Worm (Caenorhabditis elegans) whole organism, L2 larva: Measurements from ENCODE around the gene cdc-48.2.

ENCODE experiments used
- C34F6.9 ChIP-seq: fragments of 150-350 bp; optimal IDR thresholded peaks from 2 replicates; lab custom pipeline; 2014; ENCODE audit warnings: missing biosample characterization, missing genetic modification characterization
- F13H6.1 ChIP-seq: sonication (generic microtip); optimal IDR thresholded peaks from 2 replicates; lab custom pipeline; 2016; ENCODE audit warnings: missing genetic modification characterization, missing compliant biosample characterization
- R02D3.7 ChIP-seq: fragments of 150-350 bp; optimal IDR thresholded peaks from 2 replicates; lab custom pipeline; 2014; ENCODE audit warnings: missing biosample characterization, missing genetic modification characterization
- Y55F3AM.14 ChIP-seq: fragments of 200-800 bp; sonication (Bioruptor generic); optimal IDR thresholded peaks from 2 replicates; lab custom pipeline; 2018; ENCODE audit warnings: mild to moderate bottlenecking, missing genetic modification characterization, missing compliant biosample characterization
- ZK546.5 ChIP-seq: sonication (generic microtip); optimal IDR thresholded peaks from 2 replicates; lab custom pipeline; 2017; ENCODE audit warnings: missing biosample characterization, missing genetic modification characterization
- alr-1 ChIP-seq: fragments of 150-350 bp; optimal IDR thresholded peaks from 2 replicates; lab custom pipeline; 2014; ENCODE audit warnings: missing biosample characterization, missing genetic modification characterization
- aly-2 ChIP-seq: fragments of 150-350 bp; optimal IDR thresholded peaks from 2 replicates; lab custom pipeline; 2014; ENCODE audit warnings: missing biosample characterization, missing genetic modification characterization
- ama-1 ChIP-seq: fragments of 150-350 bp; optimal IDR thresholded peaks from 2 replicates; lab custom pipeline; 2018; ENCODE audit warnings: inconsistent platforms
- blmp-1 ChIP-seq: sonication (generic microtip); optimal IDR thresholded peaks from 2 replicates; lab custom pipeline; 2017; ENCODE audit warnings: missing genetic modification characterization, mild to moderate bottlenecking, missing compliant biosample characterization, antibody characterized with exemption, moderate library complexity; ENCODE audit not compliant: insufficient read depth
- ceh-16 ChIP-seq: fragments of 150-350 bp; optimal IDR thresholded peaks from 2 replicates; lab custom pipeline; 2014; ENCODE audit warnings: missing biosample characterization, missing genetic modification characterization
- ceh-82 ChIP-seq: fragments of 150-350 bp; optimal IDR thresholded peaks from 2 replicates; lab custom pipeline; 2014; ENCODE audit warnings: missing biosample characterization, missing genetic modification characterization
- crh-2 ChIP-seq: sonication (generic microtip); optimal IDR thresholded peaks from 2 replicates; lab custom pipeline; 2017; ENCODE audit warnings: missing biosample characterization, missing genetic modification characterization
- dmd-4 ChIP-seq: sonication (generic microtip); optimal IDR thresholded peaks from 2 replicates; lab custom pipeline; 2017; ENCODE audit warnings: missing biosample characterization, missing genetic modification characterization
- egl-27 ChIP-seq: sonication (generic microtip); optimal IDR thresholded peaks from 3 replicates; lab custom pipeline; 2017; ENCODE audit warnings: missing biosample characterization, missing genetic modification reagents, missing genetic modification characterization
- elt-1 ChIP-seq: fragments of 150-350 bp; optimal IDR thresholded peaks from 2 replicates; lab custom pipeline; 2014; ENCODE audit warnings: missing biosample characterization, missing genetic modification characterization
- elt-3 ChIP-seq: sonication (generic microtip); optimal IDR thresholded peaks from 2 replicates; lab custom pipeline; 2017; ENCODE audit warnings: missing biosample characterization, missing genetic modification characterization
- fos-1 ChIP-seq: fragments of 150-350 bp; optimal IDR thresholded peaks from 2 replicates; lab custom pipeline; 2014; ENCODE audit warnings: missing biosample characterization, missing genetic modification characterization
- gmeb-1 ChIP-seq: fragments of 150-350 bp; optimal IDR thresholded peaks from 2 replicates; lab custom pipeline; 2014; ENCODE audit warnings: missing biosample characterization, missing genetic modification characterization
- lin-11 ChIP-seq: fragments of 150-350 bp; sonication (generic microtip); optimal IDR thresholded peaks from 2 replicates; lab custom pipeline; 2014; ENCODE audit warnings: missing biosample characterization, missing genetic modification characterization, inconsistent platforms, mixed read lengths
- lin-13 ChIP-seq: fragments of 150-350 bp; optimal IDR thresholded peaks from 2 replicates; lab custom pipeline; 2014; ENCODE audit warnings: missing biosample characterization, missing genetic modification reagents, missing genetic modification characterization
- lin-39 ChIP-seq: fragments of 150-350 bp; optimal IDR thresholded peaks from 2 replicates; lab custom pipeline; 2014; ENCODE audit warnings: missing biosample characterization, missing genetic modification reagents, missing genetic modification characterization
- lsy-2 ChIP-seq, 2 experiments: fragments of 150-350 bp in 1 of 2; sonication (generic microtip) in 1 of 2; optimal IDR thresholded peaks; 2 replicates each; lab custom pipeline; 2014 to 2017; ENCODE audit warnings: missing biosample characterization in 2 of 2, missing genetic modification characterization in 2 of 2
- mab-5 ChIP-seq: fragments of 150-350 bp; optimal IDR thresholded peaks from 2 replicates; lab custom pipeline; 2014; ENCODE audit warnings: missing biosample characterization, missing genetic modification characterization
- mbf-1 ChIP-seq: sonication (generic microtip); optimal IDR thresholded peaks from 2 replicates; lab custom pipeline; 2017; ENCODE audit warnings: missing biosample characterization, missing genetic modification characterization
- mdl-1 ChIP-seq, 2 experiments: fragments of 150-350 bp in 1 of 2; sonication (generic microtip) in 1 of 2; optimal IDR thresholded peaks; 2 replicates each; lab custom pipeline; 2017; ENCODE audit warnings: missing biosample characterization in 2 of 2, missing genetic modification characterization in 2 of 2
- nhr-10 ChIP-seq: sonication (generic microtip); optimal IDR thresholded peaks from 2 replicates; lab custom pipeline; 2017; ENCODE audit warnings: missing biosample characterization, missing genetic modification characterization
- nhr-11 ChIP-seq: fragments of 150-350 bp; optimal IDR thresholded peaks from 2 replicates; lab custom pipeline; 2014; ENCODE audit warnings: missing biosample characterization, missing genetic modification characterization
- nhr-12 ChIP-seq: fragments of 150-350 bp; optimal IDR thresholded peaks from 2 replicates; lab custom pipeline; 2014; ENCODE audit warnings: missing biosample characterization, missing genetic modification characterization
- nhr-129 ChIP-seq: fragments of 150-350 bp; optimal IDR thresholded peaks from 2 replicates; lab custom pipeline; 2014; ENCODE audit warnings: missing biosample characterization, missing genetic modification characterization
- nhr-21 ChIP-seq: fragments of 150-350 bp; optimal IDR thresholded peaks from 2 replicates; lab custom pipeline; 2014; ENCODE audit warnings: missing biosample characterization, missing genetic modification characterization
- nhr-23 ChIP-seq: fragments of 150-350 bp; optimal IDR thresholded peaks from 2 replicates; lab custom pipeline; 2014; ENCODE audit warnings: missing biosample characterization, missing genetic modification reagents, missing genetic modification characterization
- nhr-237 ChIP-seq: fragments of 150-350 bp; optimal IDR thresholded peaks from 2 replicates; lab custom pipeline; 2014; ENCODE audit warnings: missing biosample characterization, missing genetic modification characterization
- nhr-25 ChIP-seq: fragments of 150-350 bp; sonication (generic microtip); optimal IDR thresholded peaks from 3 replicates; lab custom pipeline; 2014; ENCODE audit warnings: missing biosample characterization, missing genetic modification characterization
- nhr-6 ChIP-seq: fragments of 150-350 bp; optimal IDR thresholded peaks from 2 replicates; lab custom pipeline; 2014; ENCODE audit warnings: missing biosample characterization, missing genetic modification characterization
- nhr-77 ChIP-seq: fragments of 150-350 bp; optimal IDR thresholded peaks from 2 replicates; lab custom pipeline; 2014; ENCODE audit warnings: missing biosample characterization, missing genetic modification characterization
- peb-1 ChIP-seq: fragments of 150-350 bp; optimal IDR thresholded peaks from 2 replicates; lab custom pipeline; 2014; ENCODE audit warnings: missing biosample characterization, missing genetic modification characterization
- sem-4 ChIP-seq: fragments of 150-350 bp; optimal IDR thresholded peaks from 2 replicates; lab custom pipeline; 2014; ENCODE audit warnings: missing biosample characterization, missing genetic modification reagents, missing genetic modification characterization
- skn-1 ChIP-seq: sonication (generic microtip); optimal IDR thresholded peaks from 2 replicates; lab custom pipeline; 2017; ENCODE audit warnings: missing biosample characterization, missing genetic modification characterization
- sma-3 ChIP-seq: sonication (generic microtip); optimal IDR thresholded peaks from 2 replicates; lab custom pipeline; 2016; ENCODE audit warnings: missing genetic modification reagents, missing genetic modification characterization, missing compliant biosample characterization
- sma-9 ChIP-seq, 2 experiments: fragments of 150-350 bp in 1 of 2; sonication (generic microtip) in 1 of 2; optimal IDR thresholded peaks; 2 replicates each; lab custom pipeline; 2014 to 2016; ENCODE audit warnings: missing genetic modification characterization in 2 of 2, mild to moderate bottlenecking in 1 of 2, missing biosample characterization in 1 of 2, missing compliant biosample characterization in 1 of 2, missing genetic modification reagents in 1 of 2, moderate library complexity in 1 of 2
- snpc-4 ChIP-seq: fragments of 150-350 bp; optimal IDR thresholded peaks from 2 replicates; lab custom pipeline; 2014; ENCODE audit warnings: missing biosample characterization, missing genetic modification characterization
- unc-39 ChIP-seq: fragments of 150-350 bp; optimal IDR thresholded peaks from 2 replicates; lab custom pipeline; 2014; ENCODE audit warnings: missing biosample characterization, missing genetic modification characterization
- unc-55 ChIP-seq: fragments of 150-350 bp; sonication (generic microtip); optimal IDR thresholded peaks from 3 replicates; lab custom pipeline; 2014; ENCODE audit warnings: missing biosample characterization, missing genetic modification reagents, missing genetic modification characterization
- unc-62 ChIP-seq: fragments of 150-350 bp; optimal IDR thresholded peaks from 2 replicates; lab custom pipeline; 2014; ENCODE audit warnings: missing biosample characterization, missing genetic modification reagents, missing genetic modification characterization
- zag-1 ChIP-seq: fragments of 150-350 bp; optimal IDR thresholded peaks from 2 replicates; lab custom pipeline; 2014; ENCODE audit warnings: missing biosample characterization, missing genetic modification characterization
- ztf-1 ChIP-seq: fragments of 200-800 bp; sonication (Bioruptor generic); conservative IDR thresholded peaks from 2 replicates; pipeline ENCODE4 v1.3.6; 2022; ENCODE audit warnings: missing genetic modification characterization, missing compliant biosample characterization
- ztf-11 ChIP-seq: sonication (generic microtip); optimal IDR thresholded peaks from 2 replicates; lab custom pipeline; 2017; ENCODE audit warnings: missing biosample characterization, missing genetic modification characterization
- ztf-4 ChIP-seq: fragments of 150-350 bp; optimal IDR thresholded peaks from 2 replicates; lab custom pipeline; 2014; ENCODE audit warnings: missing biosample characterization, missing genetic modification characterization

Gene cdc-48.2

DNA sequence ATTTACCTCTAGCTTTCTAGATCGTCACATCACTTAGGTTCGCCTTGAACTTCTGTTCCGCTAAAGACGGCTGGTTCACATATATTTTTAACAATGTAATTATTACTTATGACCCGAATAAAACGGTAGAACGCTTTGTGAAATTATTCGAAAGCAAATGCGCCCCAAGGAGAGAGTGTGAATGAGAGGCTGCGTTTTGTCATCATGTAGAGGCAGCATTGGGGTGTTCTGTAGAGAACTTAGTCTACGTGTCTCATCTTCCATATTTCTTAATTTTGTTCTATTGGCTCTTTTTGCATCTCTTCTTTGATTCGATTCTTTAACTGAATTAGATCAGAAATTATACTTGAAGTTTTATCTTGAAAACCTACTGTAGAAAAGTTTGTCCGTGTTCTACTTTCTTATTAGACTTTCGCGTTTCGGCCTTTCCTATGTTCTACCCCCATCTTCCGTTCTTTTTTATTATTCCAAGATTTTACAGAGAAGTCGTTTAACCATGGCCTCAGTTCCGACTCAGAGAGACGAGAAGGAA is at the start of gene cdc-48.2:
Gene cdc-48.2, plus strand, starts transcription at position 482 of the 532 bp plus-strand sequence.
- peak; percentile 36 for TF ChIP-seq C34F6.9 (tag; lab: Kevin White, UChicago)
- TF ChIP-seq lin-11 (tag; lab: Kevin White, UChicago), result no peak
- TF ChIP-seq skn-1 (tag; lab: Kevin White, UChicago), result peak; percentile 86
- no peak for TF ChIP-seq unc-62
- peak; percentile 0 for TF ChIP-seq fos-1 (tag; lab: Kevin White, UChicago)
- peak in 1 of 2 experiments; percentile 27 for TF ChIP-seq lsy-2 (tag; optimal IDR thresholded peaks at IDR 0.05; lab: Kevin White, UChicago)
- peak; percentile 2 for TF ChIP-seq unc-55
- no peak for TF ChIP-seq alr-1 (tag; lab: Kevin White, UChicago)
- no peak for TF ChIP-seq nhr-21

DNA sequence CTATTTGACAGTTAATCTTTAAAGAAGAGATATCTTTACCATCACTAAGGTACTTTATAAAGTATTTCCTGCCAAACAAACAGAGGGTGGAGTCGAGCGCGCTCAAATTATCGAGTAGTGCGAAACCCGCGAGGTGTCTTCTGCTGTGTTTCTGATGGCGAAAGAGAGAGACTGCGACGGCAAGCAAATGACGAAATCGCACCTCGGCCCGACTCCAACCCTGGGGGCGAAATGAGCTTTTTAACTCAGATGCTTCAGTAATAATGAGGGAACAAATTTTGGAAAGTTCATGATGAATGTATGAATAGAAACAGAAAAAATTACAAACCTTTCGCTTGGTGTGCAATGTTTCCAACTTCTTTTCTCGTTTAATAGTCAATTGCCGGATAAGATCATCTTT is 46.8 kb upstream of the cdc-48.2 start:
- TF ChIP-seq mbf-1 (no peak), ztf-1 (GFP tag; lab: Robert Waterston, UW) (no peak), unc-62 (no peak), fos-1 (tag; lab: Kevin White, UChicago) (peak; percentile 78), lsy-2 (tag; optimal IDR thresholded peaks at IDR 0.05; lab: Kevin White, UChicago) (peak; percentile 51), ceh-16 (peak; percentile 12), unc-55 (peak; percentile 64), gmeb-1 (peak; percentile 74), ama-1 (peak; percentile 84), elt-3 (tag; lab: Kevin White, UChicago) (no peak), nhr-11 (tag; lab: Kevin White, UChicago) (no peak), ztf-11 (tag; lab: Kevin White, UChicago) (no peak), sma-3 (GFP tag; lab: Kevin White, UChicago) (peak; percentile 84), lin-39 (tag; lab: Kevin White, UChicago) (no peak), sem-4 (tag; lab: Kevin White, UChicago) (no peak), lin-11 (tag; lab: Kevin White, UChicago) (no peak), nhr-23 (tag; lab: Kevin White, UChicago) (no peak), peb-1 (tag; lab: Kevin White, UChicago) (no peak), dmd-4 (tag; lab: Kevin White, UChicago) (no peak), nhr-237 (tag; lab: Kevin White, UChicago) (no peak), egl-27 (peak; percentile 63), nhr-25 (tag; lab: Kevin White, UChicago) (peak; percentile 59), R02D3.7 (tag; lab: Kevin White, UChicago) (no peak), crh-2 (peak; percentile 69), ztf-4 (tag; lab: Kevin White, UChicago) (no peak), nhr-77 (tag; lab: Kevin White, UChicago) (no peak), alr-1 (tag; lab: Kevin White, UChicago) (no peak), mdl-1 (tag; optimal IDR thresholded peaks at IDR 0.05; lab: Kevin White, UChicago) (peak; percentile 24 to 34), lin-13 (GFP tag; lab: Kevin White, UChicago) (peak; percentile 71), blmp-1 (tag; lab: Kevin White, UChicago) (peak; percentile 28), nhr-6 (tag; lab: Kevin White, UChicago) (no peak), nhr-12 (no peak), nhr-129 (tag; lab: Kevin White, UChicago) (peak; percentile 85), snpc-4 (peak; percentile 98), zag-1 (tag; lab: Kevin White, UChicago) (no peak), ZK546.5 (tag; lab: Kevin White, UChicago) (no peak), C34F6.9 (tag; lab: Kevin White, UChicago) (peak; percentile 18), elt-1 (tag; lab: Kevin White, UChicago) (no peak), unc-39 (tag; lab: Kevin White, UChicago) (no peak), mab-5 (no peak), nhr-10 (tag; lab: Kevin White, UChicago) (no peak), nhr-21 (peak; percentile 55), Y55F3AM.14 (GFP tag; lab: Kevin White, UChicago) (no peak), skn-1 (tag; lab: Kevin White, UChicago) (peak; percentile 14), ceh-82 (tag; lab: Kevin White, UChicago) (no peak), sma-9 (GFP tag; optimal IDR thresholded peaks at IDR 0.05; lab: Kevin White, UChicago) (peak; percentile 67), sma-9 (tag; optimal IDR thresholded peaks at IDR 0.05; lab: Kevin White, UChicago) (no peak), aly-2 (tag; lab: Kevin White, UChicago) (no peak), F13H6.1 (peak; percentile 63)
